Fruit fly (Drosophila melanogaster) S2 (cell line): Measurements from ENCODE around the gene CG14102.

Source experiments
- CG8478 ChIP-seq: fragments of >200 bp; optimal IDR thresholded peaks from 2 replicates; lab custom pipeline; 2018
- CTCF ChIP-seq, 2 experiments: fragments of >200 bp; optimal IDR thresholded peaks; 2 replicates each; lab custom pipeline; 2018

- TF ChIP-seq CTCF (optimal IDR thresholded peaks at IDR 0.05; lab: Kevin White, UChicago) (no peak), CG8478 (no peak)
These were observed 22.6 kb downstream of the CG14102 start for dm6 chr3L:19778530-19778929.
